Fruit fly (Drosophila melanogaster): ENCODE measurements around the gene ranshi.
A peak's percentile ranks its signal among the peaks of the same experiment; 100 is the strongest.

ranshi gene

dm6 chr3R:8715851-8716550 is 13.5 kb downstream of the ranshi start, which contains the start of gene TMEM216 (continued):
- TF ChIP-seq CG1647 (GFP tag; optimal IDR thresholded peaks at IDR 0.05) (no peak), Xbp1 (GFP tag; optimal IDR thresholded peaks at IDR 0.05) (no peak), CG12391 (tag; optimal IDR thresholded peaks at IDR 0.05) (no peak), ERR (GFP tag; optimal IDR thresholded peaks at IDR 0.05) (no peak), Hr39 (optimal IDR thresholded peaks at IDR 0.05) (no peak), CG1603 (tag; optimal IDR thresholded peaks at IDR 0.05) (peak; percentile 51), CG43689 (GFP tag; IDR thresholded peaks at IDR 0.05) (no peak), bigmax (GFP tag; optimal IDR thresholded peaks at IDR 0.05) (peak; percentile 13), CG11456 (GFP tag; IDR thresholded peaks at IDR 0.05) (no peak), Meics (GFP tag; optimal IDR thresholded peaks at IDR 0.05) (no peak), CG13287 (GFP tag; IDR thresholded peaks at IDR 0.05; ENCODE audit: partially characterized antibody) (peak; percentile 73), CG33213 (GFP tag; optimal IDR thresholded peaks at IDR 0.05) (peak; percentile 42), CG2116 (GFP tag; optimal IDR thresholded peaks at IDR 0.05) (peak; percentile 80), CG13624 (GFP tag; optimal IDR thresholded peaks at IDR 0.05) (no peak), CG11696 (GFP tag; IDR thresholded peaks at IDR 0.05) (no peak), Optix (GFP tag; IDR thresholded peaks at IDR 0.05) (no peak), bsh (GFP tag; optimal IDR thresholded peaks at IDR 0.05) (peak in 1 of 2 experiments; percentile 15), Fer1 (GFP tag; optimal IDR thresholded peaks at IDR 0.05) (no peak), CG2875 (GFP tag; optimal IDR thresholded peaks at IDR 0.05) (no peak), Ets65A (GFP tag) (no peak), Myb (GFP tag; optimal IDR thresholded peaks at IDR 0.05) (peak; percentile 56), shn (GFP tag; optimal IDR thresholded peaks at IDR 0.05) (no peak), CG4617 (GFP tag; optimal IDR thresholded peaks at IDR 0.05; ENCODE audit: borderline replicate concordance) (peak; percentile 46), zfh2 (GFP tag; optimal IDR thresholded peaks at IDR 0.05) (no peak), NC2β (GFP tag; optimal IDR thresholded peaks at IDR 0.05) (peak; percentile 8), CTCF (GFP tag; optimal IDR thresholded peaks at IDR 0.05) (no peak), Dref (GFP tag; IDR thresholded peaks at IDR 0.05) (peak; percentile 68), hbn (GFP tag; IDR thresholded peaks at IDR 0.05; ENCODE audit: partially characterized antibody) (peak; percentile 38; the same call in 1 of the 2 replicates), org-1 (GFP tag; optimal IDR thresholded peaks at IDR 0.05) (no peak), CG2120 (GFP tag; optimal IDR thresholded peaks at IDR 0.05) (no peak), CG31224 (GFP tag; IDR thresholded peaks at IDR 0.05) (no peak), Xrp1 (GFP tag; IDR thresholded peaks at IDR 0.05) (no peak), CG9609 (GFP tag; optimal IDR thresholded peaks at IDR 0.05) (no peak), CG16779 (GFP tag; IDR thresholded peaks at IDR 0.05) (no peak), Dp (GFP tag; optimal IDR thresholded peaks at IDR 0.05) (peak; percentile 85), BEAF-32 (GFP tag; optimal IDR thresholded peaks at IDR 0.05) (peak; percentile 60), sens (GFP tag) (peak; percentile 76), CG12299 (tag; optimal IDR thresholded peaks at IDR 0.05) (no peak), CG17829 (tag; optimal IDR thresholded peaks at IDR 0.05) (peak; percentile 24), HLHmδ (GFP tag; optimal IDR thresholded peaks at IDR 0.05) (no peak), CG12236 (GFP tag; optimal IDR thresholded peaks at IDR 0.05) (no peak), ap (GFP tag; IDR thresholded peaks at IDR 0.05) (no peak), Hmr (GFP tag; optimal IDR thresholded peaks at IDR 0.05) (no peak), CG11085 (GFP tag; IDR thresholded peaks at IDR 0.05) (no peak), CG3281 (GFP tag; optimal IDR thresholded peaks at IDR 0.05) (no peak), Hand (GFP tag; optimal IDR thresholded peaks at IDR 0.05) (no peak), crc (GFP tag; optimal IDR thresholded peaks at IDR 0.05) (no peak), gce (GFP tag; IDR thresholded peaks at IDR 0.05) (no peak), pzg (GFP tag; optimal IDR thresholded peaks at IDR 0.05) (peak; percentile 82), CG8478 (optimal IDR thresholded peaks at IDR 0.05) (no peak), Dll (GFP tag; IDR thresholded peaks at IDR 0.05; ENCODE audit: partially characterized antibody) (peak; percentile 71; the same call in 3 of the 4 replicates), HHEX (GFP tag; optimal IDR thresholded peaks at IDR 0.05) (no peak)

All from whole organism, embryonic.